Worm (Caenorhabditis elegans) whole organism, young adult: ENCODE measurements around the gene srh-173.
A peak's percentile ranks its signal among the peaks of the same experiment; 100 is the strongest.

Source experiments
- B0035.1 ChIP-seq: sonication (generic microtip); optimal IDR thresholded peaks from 2 replicates; lab custom pipeline; 2016; ENCODE audit warnings: missing genetic modification characterization, mild to moderate bottlenecking, missing compliant biosample characterization, missing genotype, missing genetic modification reagents
- B0261.1 ChIP-seq: sonication (generic microtip); optimal IDR thresholded peaks from 2 replicates; lab custom pipeline; 2016; ENCODE audit warnings: mild to moderate bottlenecking, missing genetic modification characterization, moderate library complexity, missing compliant biosample characterization
- B0336.3 ChIP-seq: fragments of 200-800 bp; sonication (Bioruptor generic); IDR thresholded peaks from 2 replicates; pipeline ENCODE4 v1.3.6; 2022; ENCODE audit warnings: missing genetic modification characterization, missing compliant biosample characterization
- C06A6.2 ChIP-seq: fragments of 200-800 bp; sonication (Bioruptor generic); conservative IDR thresholded peaks from 2 replicates; pipeline ENCODE4 v1.3.6; 2022; ENCODE audit warnings: missing genetic modification characterization, missing compliant biosample characterization
- D2030.7 ChIP-seq: fragments of 200-800 bp; sonication (Bioruptor generic); IDR thresholded peaks from 2 replicates; pipeline ENCODE4 v1.3.6; 2022; ENCODE audit warnings: missing genetic modification reagents, missing genetic modification characterization, missing compliant biosample characterization
- F23B12.7 ChIP-seq: sonication (generic microtip); optimal IDR thresholded peaks from 2 replicates; lab custom pipeline; 2017; ENCODE audit warnings: missing genetic modification characterization, mild to moderate bottlenecking, missing compliant biosample characterization, antibody characterized with exemption, moderate library complexity; ENCODE audit not compliant: insufficient read depth
- F57A8.1 ChIP-seq: fragments of 200-800 bp; sonication (Bioruptor generic); optimal IDR thresholded peaks from 2 replicates; lab custom pipeline; 2018; ENCODE audit warnings: mild to moderate bottlenecking, missing genetic modification characterization, moderate library complexity, missing compliant biosample characterization
- F57C9.4 ChIP-seq: sonication (generic microtip); optimal IDR thresholded peaks from 2 replicates; lab custom pipeline; 2017; ENCODE audit warnings: mild to moderate bottlenecking, missing genetic modification characterization, missing compliant biosample characterization
- T07F8.4 ChIP-seq: sonication (generic microtip); optimal IDR thresholded peaks from 2 replicates; lab custom pipeline; 2016; ENCODE audit warnings: mild to moderate bottlenecking, missing genetic modification characterization, moderate library complexity, missing compliant biosample characterization
- T26A5.8 ChIP-seq: sonication (generic microtip); optimal IDR thresholded peaks from 2 replicates; lab custom pipeline; 2016; ENCODE audit warnings: missing genetic modification characterization, missing compliant biosample characterization
- Y95B8A.8 ChIP-seq: fragments of 200-800 bp; sonication (Bioruptor generic); IDR thresholded peaks from 2 replicates; pipeline ENCODE4 v1.3.6; 2022; ENCODE audit warnings: missing genetic modification reagents, missing genetic modification characterization, missing compliant biosample characterization
- ama-1 ChIP-seq, 3 experiments: fragments of 150-350 bp in 1 of 3; sonication (generic microtip) in 2 of 3; optimal IDR thresholded peaks; 2 replicates each; lab custom pipeline; 2014 to 2018; ENCODE audit warnings: missing biosample characterization in 2 of 3, missing genetic modification characterization in 2 of 3, missing genetic modification reagents in 2 of 3
- attf-6 ChIP-seq: fragments of 200-800 bp; sonication (Bioruptor generic); IDR thresholded peaks from 2 replicates; pipeline ENCODE4 v1.3.6; 2022; ENCODE audit warnings: missing genetic modification reagents, missing genetic modification characterization, missing compliant biosample characterization
- bed-1 ChIP-seq: fragments of 200-800 bp; sonication (Bioruptor generic); IDR thresholded peaks from 2 replicates; pipeline ENCODE4 v1.3.6; 2022; ENCODE audit warnings: missing genetic modification reagents, missing genetic modification characterization, missing compliant biosample characterization
- cebp-2 ChIP-seq: fragments of 200-800 bp; sonication (Bioruptor generic); IDR thresholded peaks from 2 replicates; pipeline ENCODE4 v1.3.6; 2022; ENCODE audit warnings: missing genetic modification characterization, missing compliant biosample characterization
- ceh-100 ChIP-seq: fragments of 200-800 bp; sonication (Bioruptor generic); IDR thresholded peaks from 2 replicates; pipeline ENCODE4 v1.3.6; 2022; ENCODE audit warnings: missing genetic modification reagents, missing genetic modification characterization, missing compliant biosample characterization
- ceh-40 ChIP-seq: fragments of 200-800 bp; sonication (Bioruptor generic); IDR thresholded peaks from 2 replicates; pipeline ENCODE4 v1.3.6; 2022; ENCODE audit warnings: missing genetic modification characterization, missing compliant biosample characterization
- chd-7 ChIP-seq: sonication (generic microtip); optimal IDR thresholded peaks from 2 replicates; lab custom pipeline; 2016; ENCODE audit warnings: mild to moderate bottlenecking, missing genetic modification characterization, moderate library complexity, missing compliant biosample characterization
- dpff-1 ChIP-seq: sonication (generic microtip); optimal IDR thresholded peaks from 2 replicates; lab custom pipeline; 2017; ENCODE audit warnings: mild to moderate bottlenecking, missing genetic modification characterization, missing compliant biosample characterization
- efl-1 ChIP-seq: fragments of 150-350 bp; optimal IDR thresholded peaks from 2 replicates; lab custom pipeline; 2014; ENCODE audit warnings: missing biosample characterization, missing genetic modification reagents, missing genetic modification characterization
- ekl-4 ChIP-seq: fragments of 200-800 bp; sonication (Bioruptor generic); IDR thresholded peaks from 2 replicates; pipeline ENCODE4 v1.3.6; 2022; ENCODE audit warnings: missing genetic modification reagents, missing genetic modification characterization, missing compliant biosample characterization
- hsf-1 ChIP-seq: fragments of 200-800 bp; sonication (Bioruptor generic); IDR thresholded peaks from 2 replicates; pipeline ENCODE4 v1.3.6; 2022; ENCODE audit warnings: missing genetic modification reagents, missing genetic modification characterization, missing compliant biosample characterization
- lag-1 ChIP-seq: fragments of 200-800 bp; sonication (Bioruptor generic); IDR thresholded peaks from 2 replicates; pipeline ENCODE4 v1.3.6; 2022; ENCODE audit warnings: missing genetic modification reagents, missing genetic modification characterization, missing compliant biosample characterization
- let-526 ChIP-seq: fragments of 200-800 bp; sonication (Bioruptor generic); IDR thresholded peaks from 2 replicates; pipeline ENCODE4 v1.3.6; 2022; ENCODE audit warnings: missing genetic modification reagents, missing genetic modification characterization, missing compliant biosample characterization
- lir-1 ChIP-seq: fragments of 200-800 bp; sonication (Bioruptor generic); conservative IDR thresholded peaks from 2 replicates; pipeline ENCODE4 v1.3.6; 2022; ENCODE audit warnings: missing genetic modification reagents, missing genetic modification characterization, missing compliant biosample characterization
- madf-10 ChIP-seq: sonication (generic microtip); optimal IDR thresholded peaks from 2 replicates; lab custom pipeline; 2016; ENCODE audit warnings: mild to moderate bottlenecking, missing genetic modification characterization, missing compliant biosample characterization
- madf-6 ChIP-seq: fragments of 200-800 bp; sonication (Bioruptor generic); IDR thresholded peaks from 2 replicates; pipeline ENCODE4 v1.3.6; 2022; ENCODE audit warnings: missing genetic modification reagents, missing genetic modification characterization, missing compliant biosample characterization
- madf-8 ChIP-seq: fragments of 200-800 bp; sonication (Bioruptor generic); conservative IDR thresholded peaks from 2 replicates; pipeline ENCODE4 v1.3.6; 2022; ENCODE audit warnings: missing genetic modification reagents, missing genetic modification characterization, missing compliant biosample characterization
- nfya-2 ChIP-seq: fragments of 200-800 bp; sonication (Bioruptor generic); IDR thresholded peaks from 2 replicates; pipeline ENCODE4 v1.3.6; 2022; ENCODE audit warnings: missing genetic modification reagents, missing genetic modification characterization, missing compliant biosample characterization
- nfyb-1 ChIP-seq: fragments of 200-800 bp; sonication (Bioruptor generic); IDR thresholded peaks from 2 replicates; pipeline ENCODE4 v1.3.6; 2022; ENCODE audit warnings: missing genetic modification reagents, missing genetic modification characterization, missing compliant biosample characterization
- nhr-80 ChIP-seq: sonication (generic microtip); optimal IDR thresholded peaks from 2 replicates; lab custom pipeline; 2016; ENCODE audit warnings: missing genetic modification characterization, missing compliant biosample characterization
- nhr-90 ChIP-seq: sonication (generic microtip); optimal IDR thresholded peaks from 2 replicates; lab custom pipeline; 2016; ENCODE audit warnings: missing genotype, mild to moderate bottlenecking, missing genetic modification characterization, missing compliant biosample characterization
- pha-4 ChIP-seq: fragments of 150-350 bp; sonication (generic microtip); optimal IDR thresholded peaks from 2 replicates; lab custom pipeline; 2014; ENCODE audit warnings: missing biosample characterization, missing genetic modification reagents, missing genetic modification characterization
- rcor-1 ChIP-seq: fragments of 200-800 bp; sonication (Bioruptor generic); IDR thresholded peaks from 2 replicates; pipeline ENCODE4 v1.3.6; 2022; ENCODE audit warnings: missing genetic modification reagents, missing genetic modification characterization, missing compliant biosample characterization
- rec-8 ChIP-seq, 2 experiments: sonication (generic microtip); optimal IDR thresholded peaks; 2 replicates each; lab custom pipeline; 2016; ENCODE audit warnings: mild to moderate bottlenecking in 2 of 2, missing genetic modification characterization in 2 of 2, missing genetic modification reagents in 2 of 2, missing genotype in 2 of 2, missing biosample characterization in 1 of 2, missing compliant biosample characterization in 1 of 2, moderate library complexity in 1 of 2
- repo-1 ChIP-seq: sonication (generic microtip); optimal IDR thresholded peaks from 2 replicates; lab custom pipeline; 2017; ENCODE audit warnings: mild to moderate bottlenecking, missing genetic modification characterization, missing compliant biosample characterization
- sdz-38 ChIP-seq: sonication (generic microtip); optimal IDR thresholded peaks from 2 replicates; lab custom pipeline; 2016; ENCODE audit warnings: missing genotype, missing genetic modification characterization, missing compliant biosample characterization
- snpc-1.1 ChIP-seq: sonication (generic microtip); optimal IDR thresholded peaks from 2 replicates; lab custom pipeline; 2017; ENCODE audit warnings: missing genetic modification characterization, mild to moderate bottlenecking, missing compliant biosample characterization, antibody characterized with exemption, moderate library complexity, missing genotype, missing genetic modification reagents; ENCODE audit not compliant: insufficient read depth
- snpc-3.4 ChIP-seq: sonication (generic microtip); optimal IDR thresholded peaks from 2 replicates; lab custom pipeline; 2017; ENCODE audit warnings: missing genetic modification characterization, mild to moderate bottlenecking, missing compliant biosample characterization, antibody characterized with exemption, moderate library complexity, missing genotype, missing genetic modification reagents
- somi-1 ChIP-seq: fragments of 200-800 bp; sonication (Bioruptor generic); optimal IDR thresholded peaks from 2 replicates; lab custom pipeline; 2018; ENCODE audit warnings: mild to moderate bottlenecking, missing genetic modification characterization, missing compliant biosample characterization
- tlf-1 ChIP-seq: fragments of 200-800 bp; sonication (Bioruptor generic); optimal IDR thresholded peaks from 2 replicates; lab custom pipeline; 2018; ENCODE audit warnings: mild to moderate bottlenecking, missing genetic modification characterization, missing compliant biosample characterization
- zfh-2 ChIP-seq: fragments of 200-800 bp; sonication (Bioruptor generic); conservative IDR thresholded peaks from 2 replicates; pipeline ENCODE4 v1.3.6; 2022; ENCODE audit warnings: missing genetic modification reagents, missing genetic modification characterization, missing compliant biosample characterization
- ztf-18 ChIP-seq: sonication (generic microtip); optimal IDR thresholded peaks from 2 replicates; lab custom pipeline; 2016; ENCODE audit warnings: missing genotype, mild to moderate bottlenecking, missing genetic modification characterization, missing compliant biosample characterization
- ztf-22 ChIP-seq: fragments of 200-800 bp; sonication (Bioruptor generic); optimal IDR thresholded peaks from 2 replicates; lab custom pipeline; 2018; ENCODE audit warnings: mild to moderate bottlenecking, missing genetic modification characterization, moderate library complexity, missing compliant biosample characterization
- ztf-3 ChIP-seq: fragments of 200-800 bp; sonication (Bioruptor generic); optimal IDR thresholded peaks from 2 replicates; lab custom pipeline; 2018; ENCODE audit warnings: mild to moderate bottlenecking, missing genetic modification characterization, missing compliant biosample characterization

The srh-173 gene

ce11 chrV:20005724-20006132 is 32.6 kb downstream of the srh-173 start (continued):
- TF ChIP-seq rec-8 (tag; optimal IDR thresholded peaks at IDR 0.05; lab: Kevin White, UChicago): no peak
- 0 out of 2 replicates have a peak, but pooled peaks have one; percentile 52 for TF ChIP-seq C06A6.2 (GFP tag; lab: Robert Waterston, UW)
- peak; percentile 93 for TF ChIP-seq zfh-2 (GFP tag; lab: Robert Waterston, UW)
- TF ChIP-seq chd-7: no peak
- TF ChIP-seq repo-1 (tag; lab: Kevin White, UChicago): no peak
- TF ChIP-seq F57A8.1 (GFP tag; lab: Kevin White, UChicago): no peak
- no peak for TF ChIP-seq ekl-4 (GFP tag; lab: Robert Waterston, UW)
- TF ChIP-seq madf-10 (tag; lab: Kevin White, UChicago): no peak
- peak; percentile 54 for TF ChIP-seq nfyb-1

DNA sequence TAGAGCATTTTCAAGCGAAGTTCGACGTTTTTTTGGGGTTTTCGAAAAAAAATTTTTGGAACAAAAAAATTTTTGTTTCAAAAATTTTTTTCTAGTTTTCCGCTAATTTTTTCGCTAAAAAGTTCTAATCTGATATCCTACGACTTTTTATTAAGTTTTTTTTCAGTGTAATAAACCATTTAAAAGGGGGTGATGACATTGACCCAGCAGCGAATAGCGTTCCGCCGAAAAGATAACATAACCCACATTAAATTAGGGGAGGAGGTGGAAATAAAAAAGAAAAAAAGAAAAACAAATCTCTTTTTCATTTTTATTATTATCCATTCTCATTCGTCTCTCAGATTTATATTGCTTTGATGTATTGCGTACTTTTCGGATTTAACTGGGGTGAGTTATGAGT is 34.4 kb downstream of the srh-173 start, which contains the start of gene Y60A3A.23:
TSS of gene Y60A3A.23 (plus strand) at position 301 of the 400 bp plus-strand sequence.
- TF ChIP-seq sdz-38 (tag; lab: Kevin White, UChicago) (no peak), T26A5.8 (tag; lab: Kevin White, UChicago) (no peak), hsf-1 (GFP tag; lab: Robert Waterston, UW) (no peak), ztf-3 (GFP tag; lab: Kevin White, UChicago) (no peak), lir-1 (GFP tag; lab: Robert Waterston, UW) (no peak), madf-8 (GFP tag; lab: Robert Waterston, UW) (no peak), B0035.1 (tag; lab: Kevin White, UChicago) (no peak), T07F8.4 (tag; lab: Kevin White, UChicago) (no peak), D2030.7 (no peak), efl-1 (GFP tag; lab: Kevin White, UChicago) (no peak), B0336.3 (GFP tag; lab: Robert Waterston, UW) (no peak), F23B12.7 (tag; lab: Kevin White, UChicago) (no peak), F57C9.4 (no peak), ceh-40 (GFP tag; lab: Robert Waterston, UW) (no peak)

DNA sequence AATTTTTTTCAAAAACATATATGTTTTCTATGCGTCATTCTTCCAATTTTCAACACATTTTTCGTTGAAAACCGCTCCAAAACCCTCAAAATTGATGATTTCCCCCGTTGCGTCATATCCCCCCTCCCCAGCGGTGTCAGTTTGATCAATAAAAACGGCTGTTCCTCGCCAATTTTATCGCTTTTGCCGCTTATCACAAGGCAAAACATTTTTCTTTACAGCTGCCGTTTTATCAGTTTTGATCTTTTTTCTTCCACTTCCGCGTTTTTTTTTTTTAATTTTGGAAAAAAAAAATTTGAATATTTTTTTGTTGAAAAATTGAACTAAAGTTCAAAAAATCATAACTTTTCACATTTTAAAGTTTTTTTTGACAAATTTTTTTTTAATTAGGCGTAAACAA is 38.1 kb downstream of the srh-173 start:
- TF ChIP-seq let-526 (GFP tag; lab: Robert Waterston, UW): no peak
- peak; percentile 12 for TF ChIP-seq somi-1
- TF ChIP-seq nhr-80 (tag; lab: Kevin White, UChicago): peak; percentile 61
- TF ChIP-seq ztf-22 (GFP tag; lab: Kevin White, UChicago): no peak
- no peak for TF ChIP-seq nhr-90 (tag; lab: Kevin White, UChicago)
- no peak for TF ChIP-seq dpff-1
- no peak for TF ChIP-seq cebp-2 (GFP tag; lab: Robert Waterston, UW)
- no peak for TF ChIP-seq ama-1 (optimal IDR thresholded peaks at IDR 0.05; lab: Kevin White, UChicago)
- TF ChIP-seq ama-1 (GFP tag; optimal IDR thresholded peaks at IDR 0.05; lab: Kevin White, UChicago): no peak
- no peak for TF ChIP-seq hsf-1 (GFP tag; lab: Robert Waterston, UW)
- TF ChIP-seq snpc-3.4 (tag; lab: Kevin White, UChicago): no peak
- TF ChIP-seq pha-4 (tag; lab: Kevin White, UChicago): no peak
- no peak for TF ChIP-seq Y95B8A.8 (GFP tag; lab: Robert Waterston, UW)
- no peak for TF ChIP-seq tlf-1 (GFP tag; lab: Kevin White, UChicago)

DNA sequence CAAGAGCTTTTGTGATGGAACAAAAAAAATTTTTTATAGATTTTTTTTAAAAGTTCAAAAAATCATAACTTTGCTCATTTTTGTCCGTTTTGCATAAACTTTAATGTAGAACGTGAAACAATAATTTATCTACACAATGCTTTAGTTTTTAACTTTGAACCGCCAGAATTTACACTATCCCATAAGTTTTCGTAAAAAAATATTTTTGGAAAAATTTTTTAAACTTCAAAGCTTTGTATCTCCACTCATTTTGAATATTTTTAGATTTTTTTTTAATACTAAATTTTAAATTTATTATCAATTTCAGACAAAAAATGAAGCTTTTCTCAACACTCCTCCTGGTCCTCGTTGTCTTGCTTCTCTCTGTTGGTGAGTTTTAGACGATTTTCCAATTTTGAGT is 38.6 kb downstream of the srh-173 start, which contains the start of gene Y60A3A.21:
TSS of gene Y60A3A.21 (plus strand) at position 301 of the 400 bp plus-strand sequence.
- TF ChIP-seq lag-1 (GFP tag; lab: Robert Waterston, UW): no peak
- TF ChIP-seq ceh-100: no peak
- TF ChIP-seq madf-6 (GFP tag; lab: Robert Waterston, UW): no peak
- TF ChIP-seq rcor-1 (GFP tag; lab: Robert Waterston, UW): no peak
- TF ChIP-seq bed-1 (GFP tag; lab: Robert Waterston, UW): no peak
- no peak for TF ChIP-seq T07F8.4 (tag; lab: Kevin White, UChicago)
- no peak for TF ChIP-seq B0261.1 (tag; lab: Kevin White, UChicago)
- TF ChIP-seq F23B12.7 (tag; lab: Kevin White, UChicago): no peak
- TF ChIP-seq snpc-1.1 (tag; lab: Kevin White, UChicago): no peak
- no peak for TF ChIP-seq ztf-18
- no peak for TF ChIP-seq attf-6
- TF ChIP-seq cebp-2 (GFP tag; lab: Robert Waterston, UW): no peak
- TF ChIP-seq nfya-2 (GFP tag; lab: Robert Waterston, UW): no peak
- no peak for TF ChIP-seq nhr-80 (tag; lab: Kevin White, UChicago)
